Worm (Caenorhabditis elegans) whole organism, late embryonic: ENCODE results near the gene C27H6.9.

Experiments
- T23F11.4 ChIP-seq: fragments of 200-800 bp; sonication (Bioruptor generic); optimal IDR thresholded peaks from 2 replicates; lab custom pipeline; 2018; ENCODE audit warnings: mild to moderate bottlenecking, missing genetic modification characterization, missing compliant biosample characterization
- ahr-1 ChIP-seq: sonication (generic microtip); optimal IDR thresholded peaks from 2 replicates; lab custom pipeline; 2016; ENCODE audit warnings: missing genetic modification characterization, missing compliant biosample characterization
- ceh-14 ChIP-seq: sonication (generic microtip); optimal IDR thresholded peaks from 2 replicates; lab custom pipeline; 2016; ENCODE audit warnings: missing genotype, missing genetic modification characterization, missing compliant biosample characterization
- ceh-22 ChIP-seq: sonication (generic microtip); optimal IDR thresholded peaks from 2 replicates; lab custom pipeline; 2017; ENCODE audit warnings: missing biosample characterization, missing genetic modification characterization
- ceh-24 ChIP-seq: sonication (generic microtip); optimal IDR thresholded peaks from 2 replicates; lab custom pipeline; 2016; ENCODE audit warnings: mild to moderate bottlenecking, missing genetic modification characterization, missing compliant biosample characterization
- ceh-30 ChIP-seq: fragments of 150-350 bp; optimal IDR thresholded peaks from 2 replicates; lab custom pipeline; 2014; ENCODE audit warnings: missing biosample characterization, missing genetic modification characterization
- ceh-31 ChIP-seq: sonication (generic microtip); optimal IDR thresholded peaks from 2 replicates; lab custom pipeline; 2016; ENCODE audit warnings: missing genetic modification characterization, missing compliant biosample characterization
- ceh-34 ChIP-seq: sonication (generic microtip); optimal IDR thresholded peaks from 2 replicates; lab custom pipeline; 2016; ENCODE audit warnings: mild to moderate bottlenecking, missing genetic modification characterization, missing compliant biosample characterization
- ceh-6 ChIP-seq: fragments of 200-800 bp; sonication (Bioruptor generic); optimal IDR thresholded peaks from 2 replicates; lab custom pipeline; 2018; ENCODE audit warnings: mild to moderate bottlenecking, missing genetic modification characterization, missing compliant biosample characterization
- ceh-9 ChIP-seq: sonication (generic microtip); optimal IDR thresholded peaks from 2 replicates; lab custom pipeline; 2016; ENCODE audit warnings: mild to moderate bottlenecking, missing genetic modification characterization, inconsistent platforms, missing compliant biosample characterization
- elt-2 ChIP-seq: sonication (generic microtip); optimal IDR thresholded peaks from 2 replicates; lab custom pipeline; 2016; ENCODE audit warnings: missing genetic modification reagents, missing genetic modification characterization, missing compliant biosample characterization
- elt-4 ChIP-seq: sonication (generic microtip); optimal IDR thresholded peaks from 2 replicates; lab custom pipeline; 2016; ENCODE audit warnings: missing genetic modification characterization, missing compliant biosample characterization
- ets-4 ChIP-seq: sonication (generic microtip); optimal IDR thresholded peaks from 2 replicates; lab custom pipeline; 2016; ENCODE audit warnings: missing genetic modification characterization, missing compliant biosample characterization
- eyg-1 ChIP-seq: sonication (generic microtip); optimal IDR thresholded peaks from 2 replicates; lab custom pipeline; 2016; ENCODE audit warnings: missing genotype, missing genetic modification characterization, missing compliant biosample characterization
- fkh-10 ChIP-seq: fragments of 150-350 bp; optimal IDR thresholded peaks from 2 replicates; lab custom pipeline; 2014; ENCODE audit warnings: missing biosample characterization, missing genetic modification reagents, missing genetic modification characterization
- hlh-13 ChIP-seq: fragments of 200-800 bp; sonication (Bioruptor generic); optimal IDR thresholded peaks from 2 replicates; lab custom pipeline; 2018; ENCODE audit warnings: mild to moderate bottlenecking, missing genetic modification characterization, missing compliant biosample characterization
- hlh-30 ChIP-seq: sonication (generic microtip); optimal IDR thresholded peaks from 2 replicates; lab custom pipeline; 2017; ENCODE audit warnings: antibody characterized with exemption, missing genetic modification characterization, missing compliant biosample characterization; ENCODE audit not compliant: insufficient read depth
- lin-11 ChIP-seq: fragments of 200-800 bp; sonication (Bioruptor generic); optimal IDR thresholded peaks from 2 replicates; lab custom pipeline; 2018; ENCODE audit warnings: mild to moderate bottlenecking, missing genetic modification characterization, missing compliant biosample characterization
- madf-2 ChIP-seq: sonication (generic microtip); optimal IDR thresholded peaks from 2 replicates; lab custom pipeline; 2017; ENCODE audit warnings: missing genetic modification characterization, missing compliant biosample characterization
- nfya-1 ChIP-seq: sonication (generic microtip); optimal IDR thresholded peaks from 2 replicates; lab custom pipeline; 2017; ENCODE audit warnings: missing genetic modification characterization, mild to moderate bottlenecking, missing compliant biosample characterization, antibody characterized with exemption, moderate library complexity
- nhr-11 ChIP-seq: fragments of 150-350 bp; optimal IDR thresholded peaks from 2 replicates; lab custom pipeline; 2014; ENCODE audit warnings: missing biosample characterization, missing genetic modification characterization
- nhr-232 ChIP-seq: sonication (generic microtip); optimal IDR thresholded peaks from 2 replicates; lab custom pipeline; 2016; ENCODE audit warnings: missing genetic modification characterization, missing compliant biosample characterization
- odd-2 ChIP-seq: sonication (generic microtip); optimal IDR thresholded peaks from 2 replicates; lab custom pipeline; 2017; ENCODE audit warnings: antibody characterized with exemption, mild to moderate bottlenecking, missing genetic modification characterization, missing compliant biosample characterization
- pat-9 ChIP-seq: fragments of 200-800 bp; sonication (Bioruptor generic); optimal IDR thresholded peaks from 2 replicates; lab custom pipeline; 2018; ENCODE audit warnings: mild to moderate bottlenecking, missing genetic modification characterization, moderate library complexity, missing compliant biosample characterization
- pha-2 ChIP-seq: sonication (generic microtip); optimal IDR thresholded peaks from 2 replicates; lab custom pipeline; 2017; ENCODE audit warnings: mild to moderate bottlenecking, missing genetic modification characterization, missing compliant biosample characterization
- pqm-1 ChIP-seq: sonication (generic microtip); optimal IDR thresholded peaks from 2 replicates; lab custom pipeline; 2016; ENCODE audit warnings: missing genetic modification characterization, missing compliant biosample characterization
- ref-2 ChIP-seq: sonication (generic microtip); optimal IDR thresholded peaks from 2 replicates; lab custom pipeline; 2016; ENCODE audit warnings: missing genetic modification characterization, missing compliant biosample characterization
- rnt-1 ChIP-seq: sonication (generic microtip); optimal IDR thresholded peaks from 2 replicates; lab custom pipeline; 2016; ENCODE audit warnings: missing genetic modification characterization, missing compliant biosample characterization
- sox-2 ChIP-seq: fragments of 200-800 bp; sonication (Bioruptor generic); IDR thresholded peaks from 2 replicates; pipeline ENCODE4 v1.3.6; 2022; ENCODE audit warnings: missing genetic modification reagents, missing genetic modification characterization, missing compliant biosample characterization
- sox-4 ChIP-seq: sonication (generic microtip); optimal IDR thresholded peaks from 2 replicates; lab custom pipeline; 2017; ENCODE audit warnings: mild to moderate bottlenecking, missing genetic modification characterization, inconsistent platforms, missing compliant biosample characterization
- tbx-7 ChIP-seq: sonication (generic microtip); optimal IDR thresholded peaks from 2 replicates; lab custom pipeline; 2016; ENCODE audit warnings: missing genotype, missing genetic modification characterization, missing compliant biosample characterization
- unc-55 ChIP-seq: sonication (generic microtip); optimal IDR thresholded peaks from 2 replicates; lab custom pipeline; 2017; ENCODE audit warnings: missing biosample characterization, missing genetic modification reagents, missing genetic modification characterization
- ztf-16 ChIP-seq: sonication (generic microtip); optimal IDR thresholded peaks from 2 replicates; lab custom pipeline; 2017; ENCODE audit warnings: missing genetic modification characterization, missing compliant biosample characterization

The C27H6.9 gene

ce11 chrV:10012639-10013038 lies 30.0 kb downstream of the C27H6.9 start:
- TF ChIP-seq ceh-34 (tag; lab: Kevin White, UChicago), result no peak
- TF ChIP-seq elt-2, result peak; percentile 69

- TF ChIP-seq lin-11 (tag; lab: Kevin White, UChicago) (no peak), ceh-31 (tag; lab: Kevin White, UChicago) (no peak), pqm-1 (tag; lab: Kevin White, UChicago) (no peak), ceh-14 (no peak), elt-2 (no peak), elt-4 (tag; lab: Kevin White, UChicago) (no peak), T23F11.4 (GFP tag; lab: Kevin White, UChicago) (no peak), pat-9 (tag; lab: Kevin White, UChicago) (no peak), hlh-13 (GFP tag; lab: Kevin White, UChicago) (no peak), ref-2 (tag; lab: Kevin White, UChicago) (no peak), pha-2 (tag; lab: Kevin White, UChicago) (no peak), nhr-11 (tag; lab: Kevin White, UChicago) (no peak), tbx-7 (tag; lab: Kevin White, UChicago) (no peak), madf-2 (tag; lab: Kevin White, UChicago) (no peak)
These were observed 35.6 kb downstream of the C27H6.9 start for ce11 chrV:10018291-10018690.

DNA sequence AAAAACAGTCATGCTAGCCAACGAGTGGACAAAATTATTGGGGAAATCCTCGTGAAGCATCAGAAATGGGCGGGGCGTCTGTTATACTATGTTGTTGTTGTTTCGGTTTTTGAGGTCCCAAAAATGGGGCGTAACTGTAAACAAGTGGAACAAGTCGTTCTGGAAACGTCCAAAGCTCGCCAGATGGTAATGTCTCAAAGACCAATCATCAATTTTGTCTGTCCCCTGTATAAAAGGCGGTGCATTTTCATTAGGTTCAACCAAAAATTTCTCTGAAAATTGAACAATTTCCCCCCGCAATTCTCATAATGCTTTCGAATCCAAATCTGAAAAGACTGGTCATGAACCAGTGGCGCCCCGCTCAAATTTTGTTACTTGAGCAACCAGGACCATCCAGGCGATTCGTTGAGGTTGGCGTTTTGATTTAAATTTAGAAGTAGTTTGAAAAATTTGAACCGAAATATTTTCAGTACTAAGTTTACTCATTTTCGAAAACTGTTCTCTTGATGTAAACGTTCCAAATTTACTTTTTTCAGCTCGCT lies 36.5 kb downstream of the C27H6.9 start:
- no peak for TF ChIP-seq madf-2 (tag; lab: Kevin White, UChicago)
- no peak for TF ChIP-seq tbx-7 (tag; lab: Kevin White, UChicago)
- TF ChIP-seq pqm-1 (tag; lab: Kevin White, UChicago), result no peak
- TF ChIP-seq ceh-6 (GFP tag; lab: Kevin White, UChicago), result no peak
- no peak for TF ChIP-seq ets-4 (tag; lab: Kevin White, UChicago)
- TF ChIP-seq ceh-24 (tag; lab: Kevin White, UChicago), result no peak
- no peak for TF ChIP-seq nhr-232 (tag; lab: Kevin White, UChicago)
- TF ChIP-seq odd-2 (tag; lab: Kevin White, UChicago), result no peak

- TF ChIP-seq unc-55 (GFP tag; lab: Kevin White, UChicago), result peak; percentile 46
- no peak for TF ChIP-seq ref-2 (tag; lab: Kevin White, UChicago)
- peak; percentile 31 for TF ChIP-seq hlh-30 (tag; lab: Kevin White, UChicago)
- TF ChIP-seq sox-2 (GFP tag; lab: Robert Waterston, UW), result no peak
- TF ChIP-seq eyg-1, result no peak
- TF ChIP-seq nfya-1 (tag; lab: Kevin White, UChicago), result peak; percentile 6
These were observed 37.3 kb downstream of the C27H6.9 start for ce11 chrV:10019934-10020333.

- no peak for TF ChIP-seq pqm-1 (tag; lab: Kevin White, UChicago)
- no peak for TF ChIP-seq odd-2 (tag; lab: Kevin White, UChicago)
- no peak for TF ChIP-seq fkh-10 (GFP tag; lab: Kevin White, UChicago)
- TF ChIP-seq ahr-1 (tag; lab: Kevin White, UChicago), result no peak
- TF ChIP-seq rnt-1 (tag; lab: Kevin White, UChicago), result no peak
- no peak for TF ChIP-seq sox-2 (GFP tag; lab: Robert Waterston, UW)
- no peak for TF ChIP-seq ztf-16 (tag; lab: Kevin White, UChicago)
- no peak for TF ChIP-seq ceh-9
- no peak for TF ChIP-seq ceh-30 (tag; lab: Kevin White, UChicago)
- TF ChIP-seq ets-4 (tag; lab: Kevin White, UChicago), result no peak
- TF ChIP-seq sox-4 (tag; lab: Kevin White, UChicago), result no peak
- no peak for TF ChIP-seq eyg-1
- no peak for TF ChIP-seq ceh-22 (tag; lab: Kevin White, UChicago)
These were observed 40.4 kb downstream of the C27H6.9 start for ce11 chrV:10023062-10023536.
